Worm (Caenorhabditis elegans): Measurements from ENCODE around the gene C49C3.9.

C49C3.9 gene

DNA sequence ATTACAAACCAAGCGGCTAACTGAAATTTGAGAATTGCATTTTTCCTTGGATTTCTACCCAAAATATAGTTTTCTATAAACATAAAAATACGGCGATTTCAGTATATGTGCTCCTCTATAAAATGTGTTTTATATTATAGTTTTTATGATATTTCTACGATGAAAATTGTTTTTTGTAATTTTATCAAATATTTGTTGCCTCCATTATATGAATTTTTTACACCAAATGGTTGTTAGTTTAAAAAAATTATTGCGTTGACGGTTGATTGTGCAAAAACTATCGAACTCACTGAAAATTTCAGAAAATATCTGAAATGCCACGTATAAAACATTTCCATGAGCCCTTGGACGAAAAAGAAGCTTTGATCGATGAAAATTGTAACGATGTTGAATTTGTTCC is 33.9 kb downstream of the C49C3.9 start, which contains the start of gene T28F3.9:
T28F3.9 (plus strand) TSS at position 301 of the 400 bp plus-strand sequence.
- no peak for TF ChIP-seq unc-39 (tag; optimal IDR thresholded peaks at IDR 0.05)
- TF ChIP-seq lin-15B (tag; optimal IDR thresholded peaks at IDR 0.05) = no peak
- no peak for TF ChIP-seq hlh-11 (tag; optimal IDR thresholded peaks at IDR 0.05)
- TF ChIP-seq nhr-111 (GFP tag; optimal IDR thresholded peaks at IDR 0.05) = no peak
- TF ChIP-seq mdt-29 (GFP tag; IDR thresholded peaks at IDR 0.05) = no peak
- no peak for TF ChIP-seq nhr-48 (tag; optimal IDR thresholded peaks at IDR 0.05)
- TF ChIP-seq tag-97 (GFP tag; IDR thresholded peaks at IDR 0.05) = no peak
- TF ChIP-seq ceh-82 (tag; optimal IDR thresholded peaks at IDR 0.05) = no peak
- no peak for TF ChIP-seq mep-1 (tag; optimal IDR thresholded peaks at IDR 0.05)
- TF ChIP-seq T20F7.1 (GFP tag; optimal IDR thresholded peaks at IDR 0.05) = no peak
- no peak for TF ChIP-seq ceh-44 (GFP tag; IDR thresholded peaks at IDR 0.05)
- no peak for TF ChIP-seq spr-3 (GFP tag; optimal IDR thresholded peaks at IDR 0.05)
- TF ChIP-seq egl-27 (tag; optimal IDR thresholded peaks at IDR 0.05) = no peak
- no peak for TF ChIP-seq nhr-76 (tag; optimal IDR thresholded peaks at IDR 0.05)

DNA sequence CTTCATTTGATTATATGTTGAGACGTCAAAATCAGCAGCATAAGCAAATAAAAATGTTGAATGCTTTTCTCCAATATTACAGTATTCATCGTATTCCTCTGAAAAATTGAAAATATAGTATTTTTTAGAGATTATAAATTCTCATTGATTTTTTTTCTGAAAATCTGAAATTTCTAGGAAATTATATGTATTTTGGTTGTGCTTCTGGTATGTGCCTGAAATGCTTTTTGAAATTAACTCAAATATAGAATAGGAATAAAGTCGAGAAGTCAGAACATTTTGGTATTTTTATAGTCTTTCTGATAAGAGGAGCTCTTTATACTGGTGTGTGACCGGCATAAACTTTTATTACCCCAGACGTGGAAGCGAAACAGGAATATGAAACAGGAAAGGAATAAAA is 34.9 kb downstream of the C49C3.9 start, which contains the start of gene T28F3.8:
T28F3.8 (minus strand) TSS at position 101 of the 400 bp plus-strand sequence.
- TF ChIP-seq php-3 (GFP tag; IDR thresholded peaks at IDR 0.05) = peak; percentile 82

DNA sequence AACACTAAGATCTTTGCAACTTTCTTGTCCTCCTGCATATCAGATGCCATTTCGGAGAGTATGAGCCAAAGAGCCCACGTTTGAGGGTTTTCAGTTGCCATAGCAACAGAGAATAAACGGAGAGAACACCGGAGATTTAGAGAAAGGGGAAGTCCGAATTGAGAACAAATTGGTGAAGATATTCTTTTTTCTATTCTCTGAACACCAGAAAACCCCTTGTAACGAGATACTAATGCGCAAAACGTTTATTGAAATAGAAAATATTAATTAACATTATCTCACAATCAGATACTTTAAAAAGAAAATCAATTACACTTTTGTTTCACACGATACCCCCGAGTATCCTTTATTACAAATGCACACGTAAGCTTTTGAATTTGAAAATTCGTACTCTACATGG is 40.2 kb downstream of the C49C3.9 start, which contains the start of gene ifta-2:
ifta-2 (minus strand) TSS at position 101 of the 400 bp plus-strand sequence.
- no peak for TF ChIP-seq F37D6.2 (tag; optimal IDR thresholded peaks at IDR 0.05)
- TF ChIP-seq daf-19 (GFP tag; conservative IDR thresholded peaks at IDR 0.05) = no peak
- TF ChIP-seq unc-62 (GFP tag; optimal IDR thresholded peaks at IDR 0.05 in 1 of 2) = peak in 1 of 2 experiments; percentile 72
- TF ChIP-seq unc-62 (tag; optimal IDR thresholded peaks at IDR 0.05) = no peak

DNA sequence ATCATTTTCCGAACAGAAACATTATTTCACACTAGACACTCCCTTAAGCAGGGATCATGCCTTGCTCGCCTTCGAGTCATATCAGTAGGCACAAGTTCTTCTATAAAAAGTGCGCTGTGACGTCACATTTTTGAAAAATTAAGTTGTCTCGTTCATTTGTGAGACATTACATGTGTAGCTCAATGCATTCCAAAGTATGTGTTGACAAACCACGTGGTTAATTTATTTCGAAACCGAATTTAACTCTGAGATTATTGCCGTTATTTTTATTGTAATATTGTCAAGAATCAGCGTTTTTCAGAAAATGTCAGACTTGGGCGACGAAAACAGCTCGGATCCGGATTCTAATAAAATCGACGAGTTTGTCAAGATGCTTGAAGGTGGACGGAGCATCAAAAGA is 47.6 kb downstream of the C49C3.9 start, which contains the start of gene T28F3.5:
T28F3.5 (plus strand) TSS at position 301 of the 400 bp plus-strand sequence.
- peak; percentile 1 for TF ChIP-seq aha-1 (tag)
- no peak for TF ChIP-seq unc-62 (GFP tag; optimal IDR thresholded peaks at IDR 0.05 in 1 of 2)
- no peak for TF ChIP-seq unc-62 (tag; optimal IDR thresholded peaks at IDR 0.05)

DNA sequence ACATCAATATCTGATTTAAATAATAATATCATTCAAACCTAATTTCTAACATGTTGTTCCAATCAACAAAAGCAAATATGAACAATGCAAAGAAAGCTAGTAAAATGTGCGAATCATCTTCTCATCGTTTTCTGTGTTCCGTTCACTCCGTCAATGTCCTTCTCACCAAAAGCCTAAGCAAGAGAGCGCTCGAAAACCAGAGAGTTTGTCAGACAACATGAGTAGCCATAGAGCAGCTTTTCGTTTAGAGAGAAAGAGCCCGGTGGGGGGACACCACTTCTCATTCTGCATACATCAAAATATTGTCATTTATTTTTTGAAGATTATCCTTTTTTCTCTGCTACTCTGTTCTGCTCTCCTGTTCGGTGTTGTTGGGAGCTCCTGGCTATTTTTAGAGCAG is 48.4 kb downstream of the C49C3.9 start:
- peak; percentile 38 for TF ChIP-seq rbr-2 (tag; optimal IDR thresholded peaks at IDR 0.05)
- no peak for TF ChIP-seq skn-1 (tag; optimal IDR thresholded peaks at IDR 0.05)
- TF ChIP-seq madf-5 (GFP tag; IDR thresholded peaks at IDR 0.05) = no peak
- TF ChIP-seq T20F7.1 (GFP tag; optimal IDR thresholded peaks at IDR 0.05) = no peak
- no peak for TF ChIP-seq daf-12 (tag; optimal IDR thresholded peaks at IDR 0.05)
- no peak for TF ChIP-seq mxl-2 (GFP tag; conservative IDR thresholded peaks at IDR 0.05)
- no peak for TF ChIP-seq ztf-7 (tag; optimal IDR thresholded peaks at IDR 0.05)
- TF ChIP-seq zfp-2 (tag; optimal IDR thresholded peaks at IDR 0.05) = no peak
- TF ChIP-seq nhr-11 (tag; optimal IDR thresholded peaks at IDR 0.05) = no peak
- TF ChIP-seq daf-8 (GFP tag; IDR thresholded peaks at IDR 0.05) = no peak
- TF ChIP-seq Y48G9A.11 (GFP tag; IDR thresholded peaks at IDR 0.05) = no peak
- TF ChIP-seq snpc-4 (tag; optimal IDR thresholded peaks at IDR 0.05) = no peak
- no peak for TF ChIP-seq mes-2 (tag; optimal IDR thresholded peaks at IDR 0.05; ENCODE audit: poor library complexity, severe bottlenecking)
- no peak for TF ChIP-seq nhr-102 (tag; optimal IDR thresholded peaks at IDR 0.05)
- TF ChIP-seq egl-27 (tag; optimal IDR thresholded peaks at IDR 0.05) = no peak
- TF ChIP-seq fos-1 (tag; optimal IDR thresholded peaks at IDR 0.05) = no peak
- TF ChIP-seq ces-1 (GFP tag; optimal IDR thresholded peaks at IDR 0.05) = no peak
- TF ChIP-seq fkh-10 (GFP tag; optimal IDR thresholded peaks at IDR 0.05) = peak; percentile 20
